Worm (Caenorhabditis elegans): ENCODE data around the gene clec-146.

Gene clec-146

DNA sequence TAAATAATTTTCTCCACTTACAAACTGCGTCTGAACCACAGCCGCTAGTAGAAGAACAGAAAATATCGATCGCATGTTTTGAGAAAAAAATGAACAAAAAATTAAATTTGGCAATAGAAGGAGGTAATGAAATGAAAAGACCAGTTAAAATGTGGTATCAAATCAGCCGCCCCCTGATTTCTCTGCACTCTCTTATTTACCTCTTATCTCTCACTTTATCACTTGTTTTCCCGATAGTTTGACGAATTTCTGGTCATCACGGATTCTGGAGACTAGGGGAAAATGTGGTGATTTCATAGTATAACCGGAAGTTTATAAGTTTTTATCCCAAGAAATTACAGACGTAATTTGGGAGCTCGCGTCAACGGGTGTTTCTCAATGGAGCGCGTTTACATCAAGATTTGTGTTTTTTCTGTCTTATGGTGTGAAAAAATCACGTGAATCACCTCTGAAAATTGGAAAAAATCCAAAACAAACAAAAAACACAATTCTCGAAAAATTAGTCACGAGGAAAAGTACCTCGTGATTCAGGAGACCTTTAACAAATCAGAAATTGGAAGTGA is at the start of gene clec-146:
clec-146 (minus strand) TSS at position 116 of the 563 bp plus-strand sequence.
- TF ChIP-seq ref-1 (GFP tag; conservative IDR thresholded peaks at IDR 0.05): no peak
- no peak for TF ChIP-seq tab-1 (GFP tag; IDR thresholded peaks at IDR 0.05)
- no peak for TF ChIP-seq ztf-23 (GFP tag; IDR thresholded peaks at IDR 0.05)

DNA sequence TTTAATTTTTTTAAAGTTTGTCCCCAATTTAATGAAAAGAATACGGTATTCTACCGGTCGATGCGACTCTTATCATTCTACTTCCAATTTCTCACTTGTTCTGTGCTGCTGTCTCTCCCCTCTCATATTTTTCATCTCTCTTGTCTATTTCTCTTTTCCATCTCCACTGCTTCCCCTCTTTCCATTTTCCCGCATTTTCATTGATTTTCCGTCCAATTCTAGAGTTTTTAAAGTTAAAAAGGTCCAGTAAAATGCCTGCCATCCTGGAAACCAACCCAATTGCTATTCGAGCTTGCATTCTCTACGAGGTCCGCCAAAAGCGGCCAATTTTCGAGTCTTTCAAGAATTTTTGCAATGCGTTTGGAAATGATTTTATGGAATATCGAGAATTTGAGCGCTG is 47.7 kb upstream of the clec-146 start, which contains the start of gene fbxa-167:
fbxa-167 (plus strand) TSS at position 179 of the 400 bp plus-strand sequence.
- no peak for TF ChIP-seq cog-1 (tag; optimal IDR thresholded peaks at IDR 0.05)
- TF ChIP-seq T22C8.4 (GFP tag; IDR thresholded peaks at IDR 0.05): no peak
- no peak for TF ChIP-seq ref-1 (GFP tag; conservative IDR thresholded peaks at IDR 0.05)
- no peak for TF ChIP-seq med-1 (GFP tag; optimal IDR thresholded peaks at IDR 0.05; ENCODE audit: insufficient read depth)
- no peak for TF ChIP-seq ztf-23 (GFP tag; IDR thresholded peaks at IDR 0.05)
- no peak for TF ChIP-seq ztf-29 (GFP tag; IDR thresholded peaks at IDR 0.05)
- no peak for TF ChIP-seq klf-2 (GFP tag; conservative IDR thresholded peaks at IDR 0.05)
- TF ChIP-seq flt-1 (GFP tag; IDR thresholded peaks at IDR 0.05): no peak
- TF ChIP-seq tab-1 (GFP tag; IDR thresholded peaks at IDR 0.05): no peak

DNA sequence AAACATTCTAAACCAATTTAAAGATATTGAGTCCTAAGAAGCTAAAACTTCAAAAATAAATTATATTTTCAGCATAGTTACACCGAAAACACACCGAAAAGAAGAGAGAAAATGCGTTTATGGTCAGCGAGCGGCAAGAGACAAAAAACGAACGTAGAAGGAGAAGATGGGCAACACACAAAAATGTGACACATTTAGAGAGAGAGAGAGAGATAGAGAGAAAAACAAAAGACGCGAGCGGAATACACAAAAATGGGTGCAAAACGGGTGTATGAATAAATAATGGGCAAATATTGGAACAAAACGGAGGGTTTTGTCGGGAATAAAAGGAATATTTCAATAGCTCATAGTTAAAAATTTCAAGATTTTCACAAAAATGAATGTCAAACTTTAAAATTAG is 46.6 kb upstream of the clec-146 start:
- no peak for TF ChIP-seq med-1 (GFP tag; optimal IDR thresholded peaks at IDR 0.05; ENCODE audit: insufficient read depth)
- no peak for TF ChIP-seq klf-2 (GFP tag; conservative IDR thresholded peaks at IDR 0.05)
- no peak for TF ChIP-seq ztf-29 (GFP tag; IDR thresholded peaks at IDR 0.05)
- TF ChIP-seq ztf-23 (GFP tag; IDR thresholded peaks at IDR 0.05): no peak
- TF ChIP-seq tab-1 (GFP tag; IDR thresholded peaks at IDR 0.05): no peak
- no peak for TF ChIP-seq T22C8.4 (GFP tag; IDR thresholded peaks at IDR 0.05)
- no peak for TF ChIP-seq ref-1 (GFP tag; conservative IDR thresholded peaks at IDR 0.05)
- no peak for TF ChIP-seq cog-1 (tag; optimal IDR thresholded peaks at IDR 0.05)
- no peak for TF ChIP-seq flt-1 (GFP tag; IDR thresholded peaks at IDR 0.05)

DNA sequence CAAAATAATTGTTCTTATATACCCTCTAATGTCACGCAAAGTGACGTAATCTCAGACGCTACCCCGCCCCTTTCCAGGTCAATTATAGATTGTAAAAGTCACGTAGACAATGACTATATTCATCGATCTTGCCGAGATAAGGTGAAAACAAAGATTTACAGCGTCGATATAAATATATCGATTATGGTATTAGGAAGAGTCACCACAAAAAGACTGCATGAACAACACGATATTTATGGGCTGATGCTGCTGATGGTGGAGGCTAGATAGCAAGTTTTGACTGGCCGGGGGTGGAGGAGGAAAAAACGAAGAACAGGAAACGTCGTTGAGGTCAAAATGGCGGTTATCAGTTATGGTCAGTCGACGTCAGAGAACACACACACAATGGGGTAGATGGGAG is 45.0 kb upstream of the clec-146 start:
- TF ChIP-seq med-1 (GFP tag; optimal IDR thresholded peaks at IDR 0.05; ENCODE audit: insufficient read depth): no peak
- no peak for TF ChIP-seq ref-1 (GFP tag; conservative IDR thresholded peaks at IDR 0.05)
- no peak for TF ChIP-seq T22C8.4 (GFP tag; IDR thresholded peaks at IDR 0.05)
- no peak for TF ChIP-seq ztf-23 (GFP tag; IDR thresholded peaks at IDR 0.05)
- TF ChIP-seq flt-1 (GFP tag; IDR thresholded peaks at IDR 0.05): no peak
- no peak for TF ChIP-seq cog-1 (tag; optimal IDR thresholded peaks at IDR 0.05)
- no peak for TF ChIP-seq ztf-29 (GFP tag; IDR thresholded peaks at IDR 0.05)
- TF ChIP-seq tab-1 (GFP tag; IDR thresholded peaks at IDR 0.05): no peak
- TF ChIP-seq klf-2 (GFP tag; conservative IDR thresholded peaks at IDR 0.05): no peak

DNA sequence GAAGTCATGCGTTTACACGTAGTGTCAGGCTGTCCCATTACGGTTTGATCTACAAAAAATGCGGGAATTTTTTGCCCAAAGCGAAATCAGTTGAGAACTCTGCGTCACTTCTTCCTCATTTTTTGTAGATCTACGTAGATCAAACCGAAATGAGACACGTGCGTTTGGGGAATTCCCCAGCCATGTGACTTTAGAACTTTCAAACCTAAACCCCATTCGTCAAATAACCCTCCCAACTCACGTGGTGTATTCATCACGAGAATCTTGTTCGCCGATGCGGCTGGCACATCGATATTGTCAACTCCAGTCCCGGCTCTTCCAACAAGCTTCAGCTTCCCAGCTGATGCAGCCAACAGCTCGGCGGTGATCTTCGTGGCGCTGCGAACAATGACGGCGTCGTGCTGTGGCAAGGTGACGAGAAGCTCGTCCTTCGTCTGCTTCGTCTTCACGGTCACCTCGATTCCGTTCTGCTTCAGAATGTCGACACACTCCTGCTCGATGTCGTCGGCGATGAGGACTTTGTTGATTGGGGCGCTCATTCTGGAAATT is 44.4 kb upstream of the clec-146 start, which contains the start of gene phdh-1:
phdh-1 (minus strand) TSS at position 540 of the 549 bp plus-strand sequence.
- TF ChIP-seq med-1 (GFP tag; optimal IDR thresholded peaks at IDR 0.05; ENCODE audit: insufficient read depth) (no peak), T22C8.4 (GFP tag; IDR thresholded peaks at IDR 0.05) (no peak), tab-1 (GFP tag; IDR thresholded peaks at IDR 0.05) (no peak), flt-1 (GFP tag; IDR thresholded peaks at IDR 0.05) (no peak), ztf-29 (GFP tag; IDR thresholded peaks at IDR 0.05) (no peak), ztf-23 (GFP tag; IDR thresholded peaks at IDR 0.05) (no peak), cog-1 (tag; optimal IDR thresholded peaks at IDR 0.05) (no peak), klf-2 (GFP tag; conservative IDR thresholded peaks at IDR 0.05) (no peak), ref-1 (GFP tag; conservative IDR thresholded peaks at IDR 0.05) (no peak)

DNA sequence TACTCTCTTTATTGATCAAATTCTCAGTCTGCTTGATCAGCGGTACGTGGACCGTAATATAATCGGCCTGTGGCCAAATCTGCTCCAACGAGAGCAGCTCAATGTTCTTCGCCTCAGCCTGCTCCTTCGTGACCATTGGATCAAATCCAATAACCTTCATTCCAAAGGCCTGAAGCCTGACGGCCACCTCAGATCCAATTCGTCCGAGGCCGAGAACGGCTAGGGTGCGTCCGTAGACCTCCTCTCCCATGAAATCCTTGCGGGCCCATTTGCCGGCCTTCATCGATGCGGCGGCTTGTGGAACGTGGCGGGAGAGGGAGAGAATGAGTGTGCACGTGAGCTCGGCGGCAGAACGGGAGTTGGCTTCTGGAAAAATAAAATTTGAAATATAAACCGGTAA is 43.9 kb upstream of the clec-146 start:
- no peak for TF ChIP-seq med-1 (GFP tag; optimal IDR thresholded peaks at IDR 0.05; ENCODE audit: insufficient read depth)
- no peak for TF ChIP-seq cog-1 (tag; optimal IDR thresholded peaks at IDR 0.05)
- TF ChIP-seq ref-1 (GFP tag; conservative IDR thresholded peaks at IDR 0.05): no peak
- no peak for TF ChIP-seq T22C8.4 (GFP tag; IDR thresholded peaks at IDR 0.05)
- TF ChIP-seq ztf-29 (GFP tag; IDR thresholded peaks at IDR 0.05): no peak
- no peak for TF ChIP-seq tab-1 (GFP tag; IDR thresholded peaks at IDR 0.05)
- no peak for TF ChIP-seq klf-2 (GFP tag; conservative IDR thresholded peaks at IDR 0.05)
- TF ChIP-seq flt-1 (GFP tag; IDR thresholded peaks at IDR 0.05): no peak
- TF ChIP-seq ztf-23 (GFP tag; IDR thresholded peaks at IDR 0.05): no peak

DNA sequence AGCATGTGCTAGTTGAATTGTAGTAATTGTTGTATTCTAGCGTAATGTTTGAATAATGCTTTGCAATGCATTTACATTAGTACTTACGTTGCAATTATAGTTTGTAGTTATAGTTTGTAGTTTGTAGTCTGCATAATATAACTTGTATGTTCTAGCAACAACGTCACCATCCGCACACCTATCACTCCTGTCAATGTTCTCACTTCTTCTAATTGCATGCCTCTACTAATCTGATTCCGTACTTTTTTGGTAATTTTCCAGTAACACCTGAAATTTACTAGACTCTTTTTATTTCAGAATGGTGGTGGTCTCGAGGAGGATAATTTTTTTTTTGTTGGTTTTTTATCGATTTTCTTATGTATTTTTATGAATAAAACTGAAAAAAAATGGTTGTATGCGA is 43.0 kb upstream of the clec-146 start:
- no peak for TF ChIP-seq tab-1 (GFP tag; IDR thresholded peaks at IDR 0.05)
- TF ChIP-seq ref-1 (GFP tag; conservative IDR thresholded peaks at IDR 0.05): no peak
- TF ChIP-seq T22C8.4 (GFP tag; IDR thresholded peaks at IDR 0.05): no peak
- TF ChIP-seq ztf-29 (GFP tag; IDR thresholded peaks at IDR 0.05): no peak
- no peak for TF ChIP-seq cog-1 (tag; optimal IDR thresholded peaks at IDR 0.05)

DNA sequence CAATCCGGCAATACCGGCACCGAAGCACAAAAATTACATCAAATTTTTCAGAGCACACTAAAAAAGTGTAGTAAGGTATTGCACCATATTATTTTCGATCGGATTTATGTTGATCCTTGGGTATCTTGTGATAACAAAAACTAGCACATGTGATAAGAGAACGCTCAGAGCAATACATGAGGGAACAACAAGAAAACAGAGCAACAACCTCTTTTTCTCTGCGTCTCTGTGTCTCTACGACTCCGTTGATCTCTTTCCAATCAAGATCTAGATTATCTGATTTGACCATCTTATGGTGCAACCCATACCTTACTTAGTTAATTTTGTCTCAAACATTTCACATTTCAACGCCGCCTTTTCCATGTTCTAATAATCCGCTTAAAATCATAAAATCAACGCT is 38.7 kb upstream of the clec-146 start, which contains the start of gene tag-10:
tag-10 (plus strand) TSS at position 347 of the 400 bp plus-strand sequence.
- TF ChIP-seq flt-1 (GFP tag; IDR thresholded peaks at IDR 0.05) (no peak), med-1 (GFP tag; optimal IDR thresholded peaks at IDR 0.05; ENCODE audit: insufficient read depth) (no peak), ref-1 (GFP tag; conservative IDR thresholded peaks at IDR 0.05) (no peak), T22C8.4 (GFP tag; IDR thresholded peaks at IDR 0.05) (no peak), tab-1 (GFP tag; IDR thresholded peaks at IDR 0.05) (no peak)

DNA sequence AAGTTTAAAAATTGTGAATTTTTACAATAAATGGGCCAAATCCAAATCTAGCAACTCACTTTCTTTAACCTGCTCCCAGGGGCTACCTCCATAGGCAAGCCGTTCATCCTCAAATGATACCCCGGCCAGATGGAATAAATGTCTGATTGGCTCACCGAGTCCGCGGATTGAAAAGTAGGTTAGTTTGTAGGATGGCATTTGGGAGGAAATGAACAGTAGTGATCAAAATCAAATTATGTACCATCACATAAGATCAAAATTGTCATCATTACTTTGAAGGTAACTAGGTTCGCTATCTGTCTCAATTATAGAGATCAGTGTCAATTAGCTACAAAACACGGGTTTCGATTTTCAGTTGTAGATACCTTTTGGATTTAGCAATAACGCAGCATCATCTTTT is 37.1 kb upstream of the clec-146 start, which contains the start of the genes gst-17 and gst-18:
gst-17 (minus strand) TSS at position 101 of the 400 bp plus-strand sequence.
gst-18 (minus strand) TSS at position 198 of the 400 bp plus-strand sequence.
- TF ChIP-seq ztf-29 (GFP tag; IDR thresholded peaks at IDR 0.05): no peak
- no peak for TF ChIP-seq T22C8.4 (GFP tag; IDR thresholded peaks at IDR 0.05)
- TF ChIP-seq med-1 (GFP tag; optimal IDR thresholded peaks at IDR 0.05; ENCODE audit: insufficient read depth): no peak
- TF ChIP-seq klf-2 (GFP tag; conservative IDR thresholded peaks at IDR 0.05): no peak
- TF ChIP-seq ztf-23 (GFP tag; IDR thresholded peaks at IDR 0.05): no peak
- TF ChIP-seq flt-1 (GFP tag; IDR thresholded peaks at IDR 0.05): no peak
- TF ChIP-seq cog-1 (tag; optimal IDR thresholded peaks at IDR 0.05): no peak
- no peak for TF ChIP-seq tab-1 (GFP tag; IDR thresholded peaks at IDR 0.05)
- TF ChIP-seq ref-1 (GFP tag; conservative IDR thresholded peaks at IDR 0.05): no peak

DNA sequence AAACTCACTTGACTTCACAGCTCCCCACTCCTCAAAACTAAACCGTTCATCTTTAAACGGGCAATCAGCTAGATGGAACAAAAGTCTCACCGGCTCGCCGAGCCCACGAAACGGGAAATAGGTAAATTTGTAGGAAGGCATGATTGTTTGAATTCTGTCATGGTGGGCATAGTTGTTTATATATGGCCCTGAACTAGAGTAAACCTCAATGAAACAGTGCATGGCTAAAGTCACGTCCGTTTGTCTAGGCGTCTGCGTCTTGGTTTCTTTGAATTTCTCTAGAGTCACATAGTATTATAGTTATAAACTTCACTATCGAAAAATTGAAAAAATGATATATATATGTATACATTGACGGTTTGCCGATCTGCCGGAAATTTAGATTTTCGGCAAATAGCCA is 33.4 kb upstream of the clec-146 start, which contains the start of gene gst-19:
gst-19 (minus strand) TSS at position 145 of the 400 bp plus-strand sequence.
- TF ChIP-seq klf-2 (GFP tag; conservative IDR thresholded peaks at IDR 0.05) (no peak), cog-1 (tag; optimal IDR thresholded peaks at IDR 0.05) (no peak), med-1 (GFP tag; optimal IDR thresholded peaks at IDR 0.05; ENCODE audit: insufficient read depth) (no peak), tab-1 (GFP tag; IDR thresholded peaks at IDR 0.05) (no peak), T22C8.4 (GFP tag; IDR thresholded peaks at IDR 0.05) (no peak), ztf-23 (GFP tag; IDR thresholded peaks at IDR 0.05) (no peak), ref-1 (GFP tag; conservative IDR thresholded peaks at IDR 0.05) (no peak), ztf-29 (GFP tag; IDR thresholded peaks at IDR 0.05) (no peak), flt-1 (GFP tag; IDR thresholded peaks at IDR 0.05) (no peak)
